Worm (Caenorhabditis elegans): Measurements from ENCODE around the gene C16C8.19.
"Not testable (repeated sequence)": the region's sequence is repeated elsewhere in the genome, so short reads cannot be mapped to it uniquely, and the experiment has no call there.

C16C8.19 gene

ce11 chrII:3490797-3491196 is 32.5 kb downstream of the C16C8.19 start, which contains the start of gene fbxb-112:
Gene fbxb-112, plus strand, starts transcription at chrII:3491097.
- not testable (repeated sequence) for TF ChIP-seq ZK546.5, R02D3.7, skn-1 (tag; optimal IDR thresholded peaks at IDR 0.05)

ce11 chrII:3499386-3499785 is 41.1 kb downstream of the C16C8.19 start, which contains the start of gene Y49F6B.9:
Gene Y49F6B.9, minus strand, starts transcription at chrII:3499387.
- TF ChIP-seq alr-1 (tag; optimal IDR thresholded peaks at IDR 0.05) (no peak), egl-27 (tag; optimal IDR thresholded peaks at IDR 0.05) (no peak), ZK546.5 (tag; optimal IDR thresholded peaks at IDR 0.05) (no peak), sma-9 (GFP tag; optimal IDR thresholded peaks at IDR 0.05) (no peak), sma-9 (tag; optimal IDR thresholded peaks at IDR 0.05) (no peak)

ce11 chrII:3500373-3500772 is 42.1 kb downstream of the C16C8.19 start:
- no peak for TF ChIP-seq nhr-6 (tag; optimal IDR thresholded peaks at IDR 0.05)
- TF ChIP-seq gmeb-1 (tag; optimal IDR thresholded peaks at IDR 0.05) = no peak
- no peak for TF ChIP-seq ztf-1 (GFP tag; conservative IDR thresholded peaks at IDR 0.05)
- no peak for TF ChIP-seq zag-1 (tag; optimal IDR thresholded peaks at IDR 0.05)
- TF ChIP-seq Y55F3AM.14 (GFP tag; optimal IDR thresholded peaks at IDR 0.05) = no peak
- no peak for TF ChIP-seq lsy-2 (tag; optimal IDR thresholded peaks at IDR 0.05)
- TF ChIP-seq ztf-11 (tag; optimal IDR thresholded peaks at IDR 0.05) = no peak
- TF ChIP-seq aly-2 (tag; optimal IDR thresholded peaks at IDR 0.05) = no peak
- no peak for TF ChIP-seq lin-11 (tag; optimal IDR thresholded peaks at IDR 0.05)
- TF ChIP-seq sem-4 (tag; optimal IDR thresholded peaks at IDR 0.05) = no peak
- TF ChIP-seq lin-13 (GFP tag; optimal IDR thresholded peaks at IDR 0.05) = no peak
- TF ChIP-seq ceh-82 (tag; optimal IDR thresholded peaks at IDR 0.05) = no peak
- TF ChIP-seq R02D3.7 (tag; optimal IDR thresholded peaks at IDR 0.05) = no peak
- no peak for TF ChIP-seq C34F6.9 (tag; optimal IDR thresholded peaks at IDR 0.05)
- TF ChIP-seq ztf-4 (tag; optimal IDR thresholded peaks at IDR 0.05) = no peak
- no peak for TF ChIP-seq fos-1 (tag; optimal IDR thresholded peaks at IDR 0.05)
- TF ChIP-seq egl-27 (tag; optimal IDR thresholded peaks at IDR 0.05) = no peak

ce11 chrII:3502011-3502410 is 43.7 kb downstream of the C16C8.19 start:
- TF ChIP-seq unc-62 (GFP tag; optimal IDR thresholded peaks at IDR 0.05) = no peak
- TF ChIP-seq fos-1 (tag; optimal IDR thresholded peaks at IDR 0.05) = no peak
- no peak for TF ChIP-seq ZK546.5 (tag; optimal IDR thresholded peaks at IDR 0.05)
- no peak for TF ChIP-seq mab-5 (tag; optimal IDR thresholded peaks at IDR 0.05)
- no peak for TF ChIP-seq unc-55 (GFP tag; optimal IDR thresholded peaks at IDR 0.05)
- TF ChIP-seq sma-9 (GFP tag; optimal IDR thresholded peaks at IDR 0.05) = no peak
- TF ChIP-seq sma-9 (tag; optimal IDR thresholded peaks at IDR 0.05) = no peak
- TF ChIP-seq nhr-6 (tag; optimal IDR thresholded peaks at IDR 0.05) = no peak
- TF ChIP-seq snpc-4 (tag; optimal IDR thresholded peaks at IDR 0.05) = no peak

ce11 chrII:3502520-3503323 is 44.4 kb downstream of the C16C8.19 start, which contains the start of the genes col-71 and Y49F6B.2:
Gene col-71, minus strand, starts transcription at chrII:3502570.
Gene Y49F6B.2, plus strand, starts transcription at chrII:3502968.
- TF ChIP-seq peb-1 (tag; optimal IDR thresholded peaks at IDR 0.05) = no peak
- TF ChIP-seq sma-3 (GFP tag; optimal IDR thresholded peaks at IDR 0.05) = peak; percentile 77
- no peak for TF ChIP-seq mdl-1 (tag; optimal IDR thresholded peaks at IDR 0.05)
- peak; percentile 36 for TF ChIP-seq nhr-21 (tag; optimal IDR thresholded peaks at IDR 0.05)
- TF ChIP-seq lin-13 (GFP tag; optimal IDR thresholded peaks at IDR 0.05) = peak; percentile 78
- peak; percentile 47 for TF ChIP-seq sem-4 (tag; optimal IDR thresholded peaks at IDR 0.05)
- TF ChIP-seq skn-1 (tag; optimal IDR thresholded peaks at IDR 0.05) = no peak
- no peak for TF ChIP-seq ZK546.5 (tag; optimal IDR thresholded peaks at IDR 0.05)
- peak; percentile 26 for TF ChIP-seq fos-1 (tag; optimal IDR thresholded peaks at IDR 0.05)
- TF ChIP-seq C34F6.9 (tag; optimal IDR thresholded peaks at IDR 0.05) = peak; percentile 91
- TF ChIP-seq nhr-12 (tag; optimal IDR thresholded peaks at IDR 0.05) = no peak
- TF ChIP-seq nhr-129 (tag; optimal IDR thresholded peaks at IDR 0.05) = peak; percentile 46
- TF ChIP-seq R02D3.7 (tag; optimal IDR thresholded peaks at IDR 0.05) = peak; percentile 19
- TF ChIP-seq lin-11 (tag; optimal IDR thresholded peaks at IDR 0.05) = peak; percentile 12
- peak; percentile 84 to 88 for TF ChIP-seq lsy-2 (tag; optimal IDR thresholded peaks at IDR 0.05)
- TF ChIP-seq zag-1 (tag; optimal IDR thresholded peaks at IDR 0.05) = peak; percentile 33
- no peak for TF ChIP-seq ceh-82 (tag; optimal IDR thresholded peaks at IDR 0.05)
- TF ChIP-seq mab-5 (tag; optimal IDR thresholded peaks at IDR 0.05) = peak; percentile 51
- TF ChIP-seq snpc-4 (tag; optimal IDR thresholded peaks at IDR 0.05) = peak; percentile 23
- peak; percentile 25 for TF ChIP-seq Y55F3AM.14 (GFP tag; optimal IDR thresholded peaks at IDR 0.05)
- peak; percentile 46 for TF ChIP-seq nhr-6 (tag; optimal IDR thresholded peaks at IDR 0.05)
- peak; percentile 74 for TF ChIP-seq F13H6.1 (tag; optimal IDR thresholded peaks at IDR 0.05)
- peak; percentile 86 for TF ChIP-seq unc-55 (GFP tag; optimal IDR thresholded peaks at IDR 0.05)
- peak; percentile 56 for TF ChIP-seq nhr-25 (tag; optimal IDR thresholded peaks at IDR 0.05)
- peak; percentile 73 for TF ChIP-seq crh-2 (tag; optimal IDR thresholded peaks at IDR 0.05)
- TF ChIP-seq gmeb-1 (tag; optimal IDR thresholded peaks at IDR 0.05) = peak; percentile 71

All from whole organism, L2 larva.